Worm (Caenorhabditis elegans): ENCODE results near the gene dac-1.

DNA sequence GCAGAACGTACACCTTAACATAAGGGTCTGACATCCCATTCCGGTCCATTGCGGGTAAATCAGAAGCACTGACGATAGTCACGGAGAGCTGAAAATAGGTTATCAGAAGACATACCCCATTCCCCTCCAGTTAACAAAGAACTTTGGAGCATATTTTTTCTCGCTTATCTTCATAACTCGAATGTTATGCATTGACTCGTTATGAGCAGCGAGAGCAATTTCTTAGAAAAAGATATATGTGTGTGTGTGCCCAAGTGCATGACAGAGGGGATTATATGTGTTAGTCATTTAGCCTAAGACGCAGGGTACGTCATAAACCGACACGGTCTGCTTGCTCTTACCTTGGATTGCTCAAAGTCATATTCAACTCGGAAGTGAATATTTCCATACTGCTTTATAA is 26.3 kb upstream of the dac-1 start:
- TF ChIP-seq med-1 (GFP tag; optimal IDR thresholded peaks at IDR 0.05; ENCODE audit: insufficient read depth) (no peak), tab-1 (GFP tag; IDR thresholded peaks at IDR 0.05) (no peak), ztf-23 (GFP tag; IDR thresholded peaks at IDR 0.05) (no peak), T22C8.4 (GFP tag; IDR thresholded peaks at IDR 0.05) (no peak), cog-1 (tag; optimal IDR thresholded peaks at IDR 0.05) (no peak), klf-2 (GFP tag; conservative IDR thresholded peaks at IDR 0.05) (no peak), ztf-29 (GFP tag; IDR thresholded peaks at IDR 0.05) (no peak)
